Fruit fly (Drosophila melanogaster): ENCODE measurements around the gene CG33985.
A peak's percentile ranks its signal among the peaks of the same experiment; 100 is the strongest.

Gene CG33985

DNA sequence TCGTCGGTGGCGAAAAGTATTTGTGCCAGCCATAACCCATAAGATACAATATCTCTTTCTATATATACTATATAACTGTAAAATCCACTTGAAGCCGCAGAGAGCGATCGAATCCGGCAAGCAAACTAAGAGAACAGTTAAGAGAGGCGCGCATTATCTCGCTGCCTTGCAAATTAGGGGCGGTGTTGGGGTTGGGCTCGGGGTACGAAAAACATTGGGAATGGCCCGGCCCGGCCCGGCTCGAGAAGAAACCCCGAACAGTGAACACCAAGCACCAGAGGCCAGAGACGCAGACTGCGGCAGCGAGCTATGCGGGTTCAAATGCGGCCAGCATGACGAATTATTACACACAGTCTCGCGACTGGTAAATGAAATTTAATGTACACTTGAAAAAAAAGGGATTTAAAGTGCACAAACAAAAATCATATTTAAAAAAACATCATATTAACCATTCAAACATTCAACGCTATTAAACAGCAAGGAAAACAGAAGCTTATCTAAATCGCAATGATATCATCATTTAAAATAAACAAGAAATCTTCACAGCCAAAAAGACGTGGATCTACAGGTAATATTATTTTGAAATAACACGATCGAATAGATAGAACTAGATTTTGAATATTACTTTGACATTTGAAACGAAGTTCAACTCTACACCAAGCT, 5.9 kb upstream of the CG33985 start (continued):
- TF ChIP-seq CG8388 (GFP tag; optimal IDR thresholded peaks at IDR 0.05) (no peak), CG7556 (GFP tag; optimal IDR thresholded peaks at IDR 0.05) (peak; percentile 54), Ssrp (tag; optimal IDR thresholded peaks at IDR 0.05) (no peak), gcm (GFP tag; optimal IDR thresholded peaks at IDR 0.05) (peak; percentile 79), Awh (GFP tag; IDR thresholded peaks at IDR 0.05) (0 out of 2 replicates have a peak, but pooled peaks have one; percentile 41), bsh (GFP tag; optimal IDR thresholded peaks at IDR 0.05) (peak in 1 of 2 experiments; percentile 15), CG7786 (GFP tag; optimal IDR thresholded peaks at IDR 0.05) (peak; percentile 15), CG16863 (GFP tag; optimal IDR thresholded peaks at IDR 0.05) (no peak), CG15073 (GFP tag; optimal IDR thresholded peaks at IDR 0.05) (no peak), Nf-YA (GFP tag; IDR thresholded peaks at IDR 0.05) (peak; percentile 53; the same call in 1 of the 2 replicates), CG6765 (GFP tag; optimal IDR thresholded peaks at IDR 0.05) (no peak), CG6175 (GFP tag; IDR thresholded peaks at IDR 0.05) (0 out of 3 replicates have a peak, but pooled peaks have one; percentile 56), Dll (GFP tag; IDR thresholded peaks at IDR 0.05; ENCODE audit: partially characterized antibody) (no peak), bowl (GFP tag; IDR thresholded peaks at IDR 0.05) (no peak), CG12299 (tag; optimal IDR thresholded peaks at IDR 0.05) (no peak), Bgb (GFP tag; IDR thresholded peaks at IDR 0.05; ENCODE audit: partially characterized antibody) (peak; percentile 32; the same call in 1 of the 2 replicates), D19B (GFP tag; optimal IDR thresholded peaks at IDR 0.05) (no peak), Dip2 (GFP tag; IDR thresholded peaks at IDR 0.05) (no peak), dpn (GFP tag; optimal IDR thresholded peaks at IDR 0.05) (no peak), zen (tag; optimal IDR thresholded peaks at IDR 0.05) (no peak), sc (optimal IDR thresholded peaks at IDR 0.05) (no peak), sc (GFP tag; optimal IDR thresholded peaks at IDR 0.05) (no peak), Xbp1 (GFP tag; optimal IDR thresholded peaks at IDR 0.05) (peak; percentile 3), jing (GFP tag; optimal IDR thresholded peaks at IDR 0.05) (no peak), CG1832 (GFP tag; optimal IDR thresholded peaks at IDR 0.05) (no peak), sd (tag; optimal IDR thresholded peaks at IDR 0.05) (peak; percentile 18), CG18619 (GFP tag; optimal IDR thresholded peaks at IDR 0.05) (no peak), CG5245 (GFP tag; optimal IDR thresholded peaks at IDR 0.05) (no peak), sens (GFP tag) (peak; percentile 84), CG8290 (GFP tag; optimal IDR thresholded peaks at IDR 0.05) (no peak), CG8290 (tag; optimal IDR thresholded peaks at IDR 0.05) (peak in 1 of 2 experiments; percentile 26), CG3838 (GFP tag; optimal IDR thresholded peaks at IDR 0.05) (no peak), ewg (GFP tag; optimal IDR thresholded peaks at IDR 0.05) (no peak), bbx (GFP tag; IDR thresholded peaks at IDR 0.05; ENCODE audit: partially characterized antibody) (no peak), CG34422 (GFP tag; IDR thresholded peaks at IDR 0.05) (peak; percentile 16; the same call in 1 of the 3 replicates), amos (GFP tag; IDR thresholded peaks at IDR 0.05; ENCODE audit: partially characterized antibody) (no peak), Sry-β (GFP tag; optimal IDR thresholded peaks at IDR 0.05) (no peak), schlank (tag; optimal IDR thresholded peaks at IDR 0.05) (no peak), CG11093 (GFP tag; IDR thresholded peaks at IDR 0.05) (no peak), toy (GFP tag; IDR thresholded peaks at IDR 0.05) (no peak), Antp (GFP tag; optimal IDR thresholded peaks at IDR 0.05) (peak; percentile 27), CG12071 (GFP tag; optimal IDR thresholded peaks at IDR 0.05) (no peak), CG9437 (GFP tag; optimal IDR thresholded peaks at IDR 0.05) (peak; percentile 33), stwl (tag; optimal IDR thresholded peaks at IDR 0.05) (no peak), Med (GFP tag) (peak; percentile 60), tna (GFP tag; IDR thresholded peaks at IDR 0.05; ENCODE audit: partially characterized antibody) (no peak), CG10431 (GFP tag; optimal IDR thresholded peaks at IDR 0.05) (no peak), Six4 (GFP tag; optimal IDR thresholded peaks at IDR 0.05) (peak; percentile 44), Rx (GFP tag; IDR thresholded peaks at IDR 0.05) (peak; percentile 46), chm (GFP tag; IDR thresholded peaks at IDR 0.05) (peak; percentile 23; the same call in 1 of the 2 replicates)

All from whole organism, embryonic.